Worm (Caenorhabditis elegans) whole organism, mixed stage, embryonic: ENCODE measurements around the gene C55A1.1.

Experiments
- nhr-12 ChIP-seq: fragments of 150-350 bp; optimal IDR thresholded peaks from 2 replicates; lab custom pipeline; 2014; ENCODE audit warnings: missing biosample characterization, missing genetic modification characterization
- nhr-237 ChIP-seq: fragments of 150-350 bp; optimal IDR thresholded peaks from 2 replicates; lab custom pipeline; 2014; ENCODE audit warnings: missing biosample characterization, missing genetic modification characterization
- unc-39 ChIP-seq: fragments of 150-350 bp; optimal IDR thresholded peaks from 2 replicates; lab custom pipeline; 2014; ENCODE audit warnings: missing biosample characterization, missing genetic modification characterization

DNA sequence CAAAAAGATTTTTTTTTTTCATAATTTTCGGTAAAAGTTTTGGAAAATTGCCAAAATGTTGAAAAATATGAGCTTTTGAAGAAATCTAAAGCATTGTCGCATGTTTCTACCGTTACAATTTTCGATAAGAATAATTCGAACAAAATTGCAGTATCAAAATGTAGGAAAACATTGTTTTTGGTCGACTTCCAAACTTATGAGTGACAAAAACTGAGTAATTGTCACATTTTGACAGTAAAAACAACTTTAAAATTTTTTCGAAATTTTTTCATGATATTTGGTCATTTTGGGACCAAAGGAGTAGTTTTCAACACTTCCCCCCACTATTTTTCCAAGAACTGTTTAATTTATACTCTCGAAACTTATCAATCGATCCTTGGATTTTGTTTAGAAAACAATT lies 27.0 kb upstream of the C55A1.1 start, which contains the start of gene fbxa-139:
- TF ChIP-seq unc-39 (no peak), nhr-237 (tag; lab: Kevin White, UChicago) (no peak), nhr-12 (tag; lab: Kevin White, UChicago) (no peak)
